Fruit fly (Drosophila melanogaster) whole organism, embryonic: Measurements from ENCODE around the gene grim.

Source experiments
- Asciz ChIP-seq: fragments of 200-800 bp; sonication (Bioruptor generic); optimal IDR thresholded peaks from 2 replicates; lab custom pipeline; 2017; ENCODE audit warnings: missing biosample characterization, mild to moderate bottlenecking, missing genetic modification characterization, missing genetic modification reagents
- CG10366 ChIP-seq: fragments of 200-800 bp; sonication (Bioruptor generic); IDR thresholded peaks from 2 replicates; pipeline ENCODE4 v1.3.6; 2022; ENCODE audit warnings: missing biosample characterization, missing genetic modification characterization
- CG13287 ChIP-seq: fragments of 200-800 bp; sonication (Bioruptor generic); IDR thresholded peaks from 2 replicates; pipeline ENCODE4 v1.3.6; 2022; ENCODE audit warnings: missing biosample characterization, missing genetic modification characterization; ENCODE audit not compliant: partially characterized antibody
- CG14441 ChIP-seq: fragments of 200-800 bp; sonication (Bioruptor generic); IDR thresholded peaks from 2 replicates; pipeline ENCODE4 v1.3.6; 2022; ENCODE audit warnings: missing biosample characterization, missing genetic modification characterization
- CG15601 ChIP-seq: fragments of 200-800 bp; sonication (Bioruptor generic); optimal IDR thresholded peaks from 3 replicates; lab custom pipeline; 2019; ENCODE audit warnings: missing biosample characterization, mild to moderate bottlenecking, missing genetic modification characterization, moderate library complexity
- CG2116 ChIP-seq: fragments of 200-800 bp; sonication (Bioruptor generic); optimal IDR thresholded peaks from 3 replicates; lab custom pipeline; 2018; ENCODE audit warnings: missing biosample characterization, mild to moderate bottlenecking, missing genetic modification characterization
- CG30020 ChIP-seq: fragments of 200-800 bp; optimal IDR thresholded peaks from 2 replicates; lab custom pipeline; 2019; ENCODE audit warnings: missing biosample characterization, mild to moderate bottlenecking, missing genetic modification characterization, moderate library complexity
- CG32767 ChIP-seq: fragments of 200-800 bp; sonication (Bioruptor generic); IDR thresholded peaks from 2 replicates; pipeline ENCODE4 v1.3.6; 2022; ENCODE audit warnings: missing biosample characterization, missing genetic modification characterization
- CG34224 ChIP-seq: fragments of 200-800 bp; sonication (Bioruptor generic); IDR thresholded peaks from 3 replicates; pipeline ENCODE4 v1.3.6; 2022; ENCODE audit warnings: missing biosample characterization, missing genetic modification characterization; ENCODE audit not compliant: partially characterized antibody
- CG34422 ChIP-seq: fragments of 200-800 bp; sonication (Bioruptor generic); IDR thresholded peaks from 3 replicates; pipeline ENCODE4 v1.3.6; 2022; ENCODE audit warnings: missing biosample characterization, missing genetic modification characterization
- CG4617 ChIP-seq: fragments of 200-800 bp; sonication (Bioruptor generic); optimal IDR thresholded peaks from 3 replicates; lab custom pipeline; 2016; ENCODE audit warnings: missing biosample characterization, missing genetic modification characterization, borderline replicate concordance
- CG6765 ChIP-seq: fragments of 200-800 bp; sonication (Bioruptor generic); optimal IDR thresholded peaks from 3 replicates; lab custom pipeline; 2017; ENCODE audit warnings: missing biosample characterization, mild to moderate bottlenecking, missing genetic modification characterization
- CoRest ChIP-seq: fragments of 200-800 bp; sonication (Bioruptor generic); optimal IDR thresholded peaks from 3 replicates; lab custom pipeline; 2018; ENCODE audit warnings: missing biosample characterization, mild to moderate bottlenecking, missing genetic modification characterization, moderate library complexity
- Dek ChIP-seq: fragments of 200-800 bp; sonication (Bioruptor generic); optimal IDR thresholded peaks from 3 replicates; lab custom pipeline; 2019; ENCODE audit warnings: missing biosample characterization, mild to moderate bottlenecking, missing genetic modification characterization, moderate library complexity
- Dp ChIP-seq: fragments of 200-800 bp; sonication (Bioruptor generic); optimal IDR thresholded peaks from 2 replicates; lab custom pipeline; 2018; ENCODE audit warnings: missing biosample characterization, mild to moderate bottlenecking, missing genetic modification characterization, moderate library complexity
- GATAe ChIP-seq: fragments of 200-800 bp; sonication (Bioruptor generic); conservative IDR thresholded peaks from 2 replicates; pipeline ENCODE4 v1.3.6; 2022; ENCODE audit warnings: missing biosample characterization, missing genetic modification characterization
- HLH3B ChIP-seq: fragments of 200-800 bp; sonication (Bioruptor generic); IDR thresholded peaks from 2 replicates; pipeline ENCODE4 v1.3.6; 2022; ENCODE audit warnings: missing biosample characterization, missing genetic modification characterization
- Hr78 ChIP-seq, 2 experiments: fragments of 200-800 bp in 1 of 2; fragments of >200 bp in 1 of 2; sonication (Bioruptor generic) in 1 of 2; optimal IDR thresholded peaks; 2 replicates each; lab custom pipeline; 2017 to 2019; ENCODE audit warnings: missing biosample characterization in 2 of 2, missing genetic modification characterization in 2 of 2, mild to moderate bottlenecking in 1 of 2, moderate library complexity in 1 of 2
- MESR4 ChIP-seq: fragments of 200-800 bp; sonication (Bioruptor generic); optimal IDR thresholded peaks from 2 replicates; lab custom pipeline; 2018; ENCODE audit warnings: missing biosample characterization, mild to moderate bottlenecking, missing genetic modification characterization, moderate library complexity
- Mrtf ChIP-seq: fragments of 200-800 bp; sonication (Bioruptor generic); IDR thresholded peaks from 3 replicates; pipeline ENCODE4 v1.3.6; 2022; ENCODE audit warnings: missing biosample characterization, missing genetic modification characterization
- Myb ChIP-seq: fragments of 200-800 bp; sonication (Bioruptor generic); optimal IDR thresholded peaks from 2 replicates; lab custom pipeline; 2016; ENCODE audit warnings: missing biosample characterization, missing genetic modification characterization
- Nf-YB ChIP-seq: fragments of 200-800 bp; sonication (Bioruptor generic); optimal IDR thresholded peaks from 3 replicates; lab custom pipeline; 2019; ENCODE audit warnings: missing biosample characterization, mild to moderate bottlenecking, missing genetic modification characterization, moderate library complexity
- NfI ChIP-seq: fragments of 200-800 bp; sonication (Bioruptor generic); optimal IDR thresholded peaks from 3 replicates; lab custom pipeline; 2018; ENCODE audit warnings: missing biosample characterization, mild to moderate bottlenecking, missing genetic modification characterization, moderate library complexity
- Ptx1 ChIP-seq: fragments of 200-800 bp; sonication (Bioruptor generic); IDR thresholded peaks from 2 replicates; pipeline ENCODE4 v1.3.6; 2022; ENCODE audit warnings: missing biosample characterization, missing genetic modification characterization
- TFAM ChIP-seq: fragments of 200-800 bp; sonication (Bioruptor generic); optimal IDR thresholded peaks from 2 replicates; lab custom pipeline; 2017; ENCODE audit warnings: missing biosample characterization, missing genetic modification characterization, inconsistent platforms
- ase ChIP-seq: fragments of 200-800 bp; sonication (Bioruptor generic); IDR thresholded peaks from 3 replicates; pipeline ENCODE4 v1.3.6; 2022; ENCODE audit warnings: missing biosample characterization, missing genetic modification characterization
- bbx ChIP-seq: fragments of 200-800 bp; sonication (Bioruptor generic); IDR thresholded peaks from 2 replicates; pipeline ENCODE4 v1.3.6; 2022; ENCODE audit warnings: missing biosample characterization, missing genetic modification characterization; ENCODE audit not compliant: partially characterized antibody
- bigmax ChIP-seq: fragments of 200-800 bp; sonication (Bioruptor generic); optimal IDR thresholded peaks from 2 replicates; lab custom pipeline; 2018; ENCODE audit warnings: missing biosample characterization, mild to moderate bottlenecking, missing genetic modification characterization
- cato ChIP-seq: fragments of 200-800 bp; sonication (Bioruptor generic); optimal IDR thresholded peaks from 2 replicates; lab custom pipeline; 2016; ENCODE audit warnings: missing biosample characterization, missing genetic modification characterization, borderline replicate concordance
- chm ChIP-seq: fragments of 200-800 bp; sonication (Bioruptor generic); IDR thresholded peaks from 2 replicates; pipeline ENCODE4 v1.3.6; 2022; ENCODE audit warnings: missing biosample characterization, missing genetic modification characterization
- da ChIP-seq: fragments of 200-800 bp; sonication (Bioruptor generic); optimal IDR thresholded peaks from 2 replicates; lab custom pipeline; 2016; ENCODE audit warnings: missing biosample characterization, missing genetic modification characterization
- dm ChIP-seq: fragments of 200-800 bp; sonication (Bioruptor generic); optimal IDR thresholded peaks from 3 replicates; lab custom pipeline; 2016; ENCODE audit warnings: missing biosample characterization, missing genetic modification characterization
- dmrt99B ChIP-seq: fragments of 200-800 bp; sonication (Bioruptor generic); optimal IDR thresholded peaks from 2 replicates; lab custom pipeline; 2018; ENCODE audit warnings: missing biosample characterization, mild to moderate bottlenecking, missing genetic modification characterization, moderate library complexity
- eyg ChIP-seq: fragments of 200-800 bp; sonication (Bioruptor generic); optimal IDR thresholded peaks from 3 replicates; lab custom pipeline; 2016; ENCODE audit warnings: missing biosample characterization, missing genetic modification characterization
- fd64A ChIP-seq: fragments of 200-800 bp; sonication (Bioruptor generic); optimal IDR thresholded peaks from 3 replicates; lab custom pipeline; 2018; ENCODE audit warnings: missing biosample characterization, mild to moderate bottlenecking, missing genetic modification characterization
- grau ChIP-seq: fragments of 200-800 bp; optimal IDR thresholded peaks from 3 replicates; lab custom pipeline; 2019; ENCODE audit warnings: missing biosample characterization, mild to moderate bottlenecking, missing genetic modification characterization, moderate library complexity
- her ChIP-seq: fragments of 200-800 bp; sonication (Bioruptor generic); optimal IDR thresholded peaks from 2 replicates; lab custom pipeline; 2016; ENCODE audit warnings: missing biosample characterization, missing genetic modification characterization
- hth ChIP-seq: fragments of >200 bp; optimal IDR thresholded peaks from 2 replicates; lab custom pipeline; 2017; ENCODE audit warnings: inconsistent platforms
- kni ChIP-seq: fragments of 200-800 bp; sonication (Bioruptor generic); optimal IDR thresholded peaks from 3 replicates; lab custom pipeline; 2017; ENCODE audit warnings: mild to moderate bottlenecking, missing biosample characterization, missing genetic modification reagents, missing genetic modification characterization
- lilli ChIP-seq: fragments of 200-800 bp; sonication (Bioruptor generic); optimal IDR thresholded peaks from 3 replicates; lab custom pipeline; 2016; ENCODE audit warnings: missing biosample characterization, missing genetic modification characterization
- pfk ChIP-seq: fragments of 200-800 bp; sonication (Bioruptor generic); optimal IDR thresholded peaks from 2 replicates; lab custom pipeline; 2018; ENCODE audit warnings: missing biosample characterization, mild to moderate bottlenecking, missing genetic modification characterization, moderate library complexity
- prd ChIP-seq, 3 experiments: fragments of >200 bp in 2 of 3; fragments of 200-800 bp in 1 of 3; sonication (Bioruptor generic) in 1 of 3; optimal IDR thresholded peaks in 2 of 3; IDR thresholded peaks in 1 of 3; 2 replicates in 2 of 3; 3 replicates in 1 of 3; pipeline versions ENCODE4 v1.3.6 to Lab custom; 2017 to 2022; ENCODE audit warnings: missing biosample characterization in 1 of 3, missing genetic modification characterization in 1 of 3
- schlank ChIP-seq: fragments of 200-800 bp; sonication (Bioruptor generic); optimal IDR thresholded peaks from 2 replicates; lab custom pipeline; 2018; ENCODE audit warnings: missing biosample characterization, mild to moderate bottlenecking, missing genetic modification characterization
- sr ChIP-seq: fragments of 200-800 bp; sonication (Bioruptor generic); IDR thresholded peaks from 3 replicates; pipeline ENCODE4 v1.3.6; 2022; ENCODE audit warnings: missing biosample characterization, missing genetic modification characterization
- ssp ChIP-seq: fragments of 200-800 bp; sonication (Bioruptor generic); IDR thresholded peaks from 2 replicates; pipeline ENCODE4 v1.3.6; 2022; ENCODE audit warnings: missing biosample characterization, missing genetic modification characterization
- tap ChIP-seq: fragments of 200-800 bp; optimal IDR thresholded peaks from 3 replicates; lab custom pipeline; 2019; ENCODE audit warnings: missing biosample characterization, mild to moderate bottlenecking, missing genetic modification characterization, moderate library complexity
- toy ChIP-seq: fragments of 200-800 bp; sonication (Bioruptor generic); IDR thresholded peaks from 2 replicates; pipeline ENCODE4 v1.3.6; 2022; ENCODE audit warnings: missing biosample characterization, missing genetic modification characterization
- ttk ChIP-seq: fragments of 200-800 bp; sonication (Bioruptor generic); IDR thresholded peaks from 2 replicates; pipeline ENCODE4 v2.1.2; 2022; ENCODE audit warnings: missing biosample characterization, missing genetic modification characterization
- vnd ChIP-seq: fragments of 200-800 bp; sonication (Bioruptor generic); IDR thresholded peaks from 3 replicates; pipeline ENCODE4 v1.3.6; 2022; ENCODE audit warnings: missing biosample characterization, missing genetic modification characterization; ENCODE audit not compliant: partially characterized antibody

grim gene

DNA sequence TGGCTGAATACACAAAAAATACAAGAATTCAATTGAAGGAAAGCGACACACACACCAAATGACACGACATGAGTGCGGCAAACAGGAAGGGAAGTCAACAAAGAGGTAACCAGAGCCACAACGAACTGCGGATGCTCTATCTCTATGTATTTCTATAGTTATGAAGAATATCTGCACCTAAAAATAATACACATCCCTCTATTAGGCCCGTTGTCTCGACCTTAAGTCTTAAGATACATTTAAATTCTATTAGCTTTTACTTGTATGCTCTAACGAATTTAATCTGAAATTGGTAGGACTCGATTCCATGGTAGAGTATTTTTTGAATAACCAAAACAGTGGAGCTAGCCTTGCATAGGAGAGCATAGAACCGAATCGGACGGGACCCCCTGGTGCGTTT lies 23.0 kb downstream of the grim start (continued):
- TF ChIP-seq pfk (no peak), Nf-YB (GFP tag; lab: Kevin White, UChicago) (peak; percentile 80), Ptx1 (GFP tag; lab: Robert Waterston, UW) (peak; percentile 86), ase (GFP tag; lab: Robert Waterston, UW) (peak; percentile 81; the same call in 2 of the 3 replicates), CoRest (peak; percentile 94), NfI (peak; percentile 78), CG14441 (GFP tag; lab: Robert Waterston, UW) (peak; percentile 57; the same call in 1 of the 2 replicates), da (GFP tag; lab: Kevin White, UChicago) (peak; percentile 59), schlank (tag; lab: Kevin White, UChicago) (no peak), TFAM (GFP tag; lab: Kevin White, UChicago) (peak; percentile 66), CG34224 (GFP tag; lab: Robert Waterston, UW) (no peak), eyg (GFP tag; lab: Kevin White, UChicago) (peak; percentile 78), dm (GFP tag; lab: Kevin White, UChicago) (peak; percentile 78), HLH3B (GFP tag; lab: Robert Waterston, UW) (peak; percentile 85), her (GFP tag; lab: Kevin White, UChicago) (peak; percentile 62), tap (tag; lab: Kevin White, UChicago) (peak; percentile 84), sr (GFP tag; lab: Robert Waterston, UW) (no peak), GATAe (no peak), fd64A (GFP tag; lab: Kevin White, UChicago) (peak; percentile 66), ttk (GFP tag; lab: Robert Waterston, UW) (peak; percentile 84), Asciz (peak; percentile 58), MESR4 (GFP tag; lab: Kevin White, UChicago) (peak; percentile 37), CG30020 (tag; lab: Kevin White, UChicago) (peak; percentile 78), lilli (GFP tag; lab: Kevin White, UChicago) (peak; percentile 84), grau (tag; lab: Kevin White, UChicago) (peak; percentile 89), cato (GFP tag; lab: Kevin White, UChicago) (peak; percentile 70), Hr78 (GFP tag; optimal IDR thresholded peaks at IDR 0.05; lab: Kevin White, UChicago) (peak in 1 of 2 experiments; percentile 72), CG2116 (GFP tag; lab: Kevin White, UChicago) (peak; percentile 56), Mrtf (GFP tag; lab: Robert Waterston, UW) (peak; percentile 76; the same call in 2 of the 3 replicates), CG10366 (GFP tag; lab: Robert Waterston, UW) (peak; percentile 82), toy (GFP tag; lab: Robert Waterston, UW) (peak; percentile 63; the same call in 1 of the 2 replicates), Dp (GFP tag; lab: Kevin White, UChicago) (no peak), vnd (GFP tag; lab: Robert Waterston, UW) (no peak), CG15601 (tag; lab: Kevin White, UChicago) (peak; percentile 94), ssp (peak; percentile 78), prd (optimal IDR thresholded peaks at IDR 0.05; lab: Kevin White, UChicago) (no peak), prd (GFP tag; IDR thresholded peaks at IDR 0.05; lab: Robert Waterston, UW) (peak; percentile 94), CG6765 (no peak), chm (GFP tag; lab: Robert Waterston, UW) (peak; percentile 96), dmrt99B (peak; percentile 87), kni (GFP tag; lab: Kevin White, UChicago) (peak; percentile 69), bbx (GFP tag; lab: Robert Waterston, UW) (no peak), Dek (tag; lab: Kevin White, UChicago) (peak; percentile 28), CG34422 (peak; percentile 90; the same call in 2 of the 3 replicates), Myb (GFP tag; lab: Kevin White, UChicago) (peak; percentile 61), hth (lab: Kevin White, UChicago) (peak; percentile 24), CG4617 (GFP tag; lab: Kevin White, UChicago) (peak; percentile 52), CG32767 (GFP tag; lab: Robert Waterston, UW) (peak; percentile 94), CG13287 (GFP tag; lab: Robert Waterston, UW) (no peak), bigmax (GFP tag; lab: Kevin White, UChicago) (no peak)
